Fruit fly (Drosophila melanogaster) whole organism, adult: ENCODE measurements around the gene para.

ENCODE experiments used
- CG11617 ChIP-seq: fragments of 200-800 bp; sonication (Bioruptor generic); optimal IDR thresholded peaks from 2 replicates; lab custom pipeline; 2017; ENCODE audit warnings: mild to moderate bottlenecking, missing biosample characterization, missing genetic modification reagents, missing genetic modification characterization
- CG12768 ChIP-seq: fragments of 200-800 bp; sonication (Bioruptor generic); optimal IDR thresholded peaks from 2 replicates; lab custom pipeline; 2017; ENCODE audit warnings: missing biosample characterization, missing genetic modification characterization, mild to moderate bottlenecking, moderate library complexity, missing genetic modification reagents
- CG33017 ChIP-seq: fragments of 200-800 bp; sonication (Bioruptor generic); optimal IDR thresholded peaks from 2 replicates; lab custom pipeline; 2018; ENCODE audit warnings: missing biosample characterization, mild to moderate bottlenecking, missing genetic modification characterization, moderate library complexity
- CG5204 ChIP-seq: fragments of 200-800 bp; sonication (Bioruptor generic); optimal IDR thresholded peaks from 2 replicates; lab custom pipeline; 2016; ENCODE audit warnings: missing biosample characterization, missing genetic modification characterization
- CG7101 ChIP-seq: fragments of 200-800 bp; sonication (Bioruptor generic); optimal IDR thresholded peaks from 2 replicates; lab custom pipeline; 2018; ENCODE audit warnings: missing biosample characterization, mild to moderate bottlenecking, missing genetic modification characterization, moderate library complexity
- Clk ChIP-seq: fragments of 200-800 bp; sonication (Bioruptor generic); optimal IDR thresholded peaks from 2 replicates; lab custom pipeline; 2017; ENCODE audit warnings: missing biosample characterization, missing genetic modification characterization
- Crg-1 ChIP-seq: fragments of 200-800 bp; sonication (Bioruptor generic); optimal IDR thresholded peaks from 2 replicates; lab custom pipeline; 2016; ENCODE audit warnings: missing biosample characterization, missing genetic modification characterization
- Hr96 ChIP-seq: fragments of 200-800 bp; sonication (Bioruptor generic); optimal IDR thresholded peaks from 2 replicates; lab custom pipeline; 2016; ENCODE audit warnings: missing biosample characterization, missing genetic modification characterization
- Mnt ChIP-seq: fragments of 200-800 bp; sonication (Bioruptor generic); optimal IDR thresholded peaks from 2 replicates; lab custom pipeline; 2016; ENCODE audit warnings: missing biosample characterization, mild to moderate bottlenecking, missing genetic modification characterization
- cnc ChIP-seq, 2 experiments: fragments of >200 bp; optimal IDR thresholded peaks; 2 replicates each; lab custom pipeline; 2017
- kay ChIP-seq: fragments of 200-800 bp; sonication (Bioruptor generic); peaks from one replicate; lab custom pipeline; 2016; ENCODE audit warnings: missing biosample characterization, missing genetic modification characterization, borderline replicate concordance
- pad ChIP-seq: fragments of 200-800 bp; sonication (Bioruptor generic); optimal IDR thresholded peaks from 3 replicates; lab custom pipeline; 2017; ENCODE audit warnings: missing biosample characterization, missing genetic modification characterization, mild to moderate bottlenecking, moderate library complexity, missing genetic modification reagents

- TF ChIP-seq CG33017 (tag; lab: Kevin White, UChicago) (no peak), Hr96 (GFP tag; lab: Kevin White, UChicago) (no peak), cnc (optimal IDR thresholded peaks at IDR 0.05; lab: Kevin White, UChicago) (no peak), CG5204 (no peak), Mnt (GFP tag; lab: Kevin White, UChicago) (no peak), CG7101 (tag; lab: Kevin White, UChicago) (no peak), Clk (GFP tag; lab: Kevin White, UChicago) (no peak), Crg-1 (GFP tag; lab: Kevin White, UChicago) (no peak), pad (no peak), kay (no peak), CG12768 (GFP tag; lab: Kevin White, UChicago) (no peak), CG11617 (GFP tag; lab: Kevin White, UChicago) (no peak)
Measured at dm6 chrX:16424296-16424695, 108.6 kb downstream of the para start.
